Worm (Caenorhabditis elegans): ENCODE data around the gene egli-1.

Gene egli-1

ce11 chrII:9343955-9344354 lies 20.2 kb downstream of the egli-1 start:
- TF ChIP-seq vab-15 (tag; optimal IDR thresholded peaks at IDR 0.05): no peak
- TF ChIP-seq lir-3 (tag; optimal IDR thresholded peaks at IDR 0.05; ENCODE audit: poor library complexity): no peak
- TF ChIP-seq ets-5 (GFP tag; IDR thresholded peaks at IDR 0.05): no peak
- peak; percentile 84 for TF ChIP-seq lin-14 (GFP tag; optimal IDR thresholded peaks at IDR 0.05)
- peak; percentile 38; the same call in 1 of the 2 replicates for TF ChIP-seq grh-1 (GFP tag; IDR thresholded peaks at IDR 0.05)
- TF ChIP-seq lsy-2 (tag; optimal IDR thresholded peaks at IDR 0.05): peak in 1 of 2 experiments; percentile 12
- no peak for TF ChIP-seq hlh-17 (GFP tag; optimal IDR thresholded peaks at IDR 0.05; ENCODE audit: borderline replicate concordance)
- TF ChIP-seq nhr-47 (tag; optimal IDR thresholded peaks at IDR 0.05): peak; percentile 36
- peak; percentile 73 to 96 (median 89) for TF ChIP-seq elt-3 (tag; optimal IDR thresholded peaks at IDR 0.05)
- peak in 1 of 2 experiments; percentile 29 for TF ChIP-seq egl-27 (tag; optimal IDR thresholded peaks at IDR 0.05)
- TF ChIP-seq nhr-71 (tag; optimal IDR thresholded peaks at IDR 0.05): peak; percentile 70
- TF ChIP-seq dpl-1 (GFP tag; optimal IDR thresholded peaks at IDR 0.05): peak in 1 of 3 experiments; percentile 10
- peak; percentile 96 for TF ChIP-seq blmp-1 (tag; optimal IDR thresholded peaks at IDR 0.05)
- TF ChIP-seq tbx-2 (tag; optimal IDR thresholded peaks at IDR 0.05): peak; percentile 59
- no peak for TF ChIP-seq jun-1 (tag; optimal IDR thresholded peaks at IDR 0.05)
- no peak for TF ChIP-seq pax-3 (tag; optimal IDR thresholded peaks at IDR 0.05)
- peak; percentile 18 for TF ChIP-seq unc-130 (tag; optimal IDR thresholded peaks at IDR 0.05)
- TF ChIP-seq nhr-85 (tag): peak; percentile 94
- TF ChIP-seq nhr-19 (GFP tag; conservative IDR thresholded peaks at IDR 0.05): peak; percentile 53
- TF ChIP-seq mdl-1 (tag; optimal IDR thresholded peaks at IDR 0.05): peak in 1 of 2 experiments; percentile 70
- TF ChIP-seq mep-1 (tag; optimal IDR thresholded peaks at IDR 0.05): peak; percentile 20
- peak in 1 of 2 experiments; percentile 21 for TF ChIP-seq lin-35 (GFP tag; optimal IDR thresholded peaks at IDR 0.05)
- TF ChIP-seq nhr-20 (tag; optimal IDR thresholded peaks at IDR 0.05): peak; percentile 80
- no peak for TF ChIP-seq C04F5.9 (tag; optimal IDR thresholded peaks at IDR 0.05)
- peak; percentile 48 for TF ChIP-seq nhr-90 (tag; optimal IDR thresholded peaks at IDR 0.05; ENCODE audit: poor library complexity)
- peak; percentile 48 for TF ChIP-seq snu-23 (GFP tag; optimal IDR thresholded peaks at IDR 0.05)

- no peak for TF ChIP-seq sox-4 (tag; optimal IDR thresholded peaks at IDR 0.05)
- no peak for TF ChIP-seq ama-1 (optimal IDR thresholded peaks at IDR 0.05)
- no peak for TF ChIP-seq tbx-2 (tag; optimal IDR thresholded peaks at IDR 0.05)
- no peak for TF ChIP-seq nhr-11 (tag; optimal IDR thresholded peaks at IDR 0.05)
- TF ChIP-seq fkh-4 (tag; optimal IDR thresholded peaks at IDR 0.05; ENCODE audit: borderline replicate concordance): no peak
- no peak for TF ChIP-seq pag-3 (tag; optimal IDR thresholded peaks at IDR 0.05; ENCODE audit: borderline replicate concordance, insufficient read depth)
- TF ChIP-seq nhr-71 (tag; optimal IDR thresholded peaks at IDR 0.05): peak; percentile 34
- TF ChIP-seq ceh-90 (tag; optimal IDR thresholded peaks at IDR 0.05): no peak
- no peak for TF ChIP-seq unc-62 (GFP tag; optimal IDR thresholded peaks at IDR 0.05)
- TF ChIP-seq Y116A8C.19 (tag; optimal IDR thresholded peaks at IDR 0.05; ENCODE audit: borderline replicate concordance): no peak
- TF ChIP-seq lin-39 (tag; optimal IDR thresholded peaks at IDR 0.05): no peak
- 0 out of 2 replicates have a peak, but pooled peaks have one; percentile 20 for TF ChIP-seq grh-1 (GFP tag; IDR thresholded peaks at IDR 0.05)
- TF ChIP-seq isw-1 (GFP tag; IDR thresholded peaks at IDR 0.05): no peak
- TF ChIP-seq elt-3 (tag; optimal IDR thresholded peaks at IDR 0.05): peak in 5 of 6 experiments; percentile 69 to 84 (median 79)
- TF ChIP-seq lsy-2 (tag; optimal IDR thresholded peaks at IDR 0.05): no peak
- TF ChIP-seq lin-35 (GFP tag; optimal IDR thresholded peaks at IDR 0.05): no peak
- no peak for TF ChIP-seq fkh-10 (GFP tag; optimal IDR thresholded peaks at IDR 0.05)
- TF ChIP-seq mdl-1 (tag; optimal IDR thresholded peaks at IDR 0.05): no peak
- no peak for TF ChIP-seq alr-1 (tag; optimal IDR thresholded peaks at IDR 0.05; ENCODE audit: borderline replicate concordance)
- peak; percentile 63 for TF ChIP-seq nhr-85 (tag)
- no peak for TF ChIP-seq nhr-237 (tag; optimal IDR thresholded peaks at IDR 0.05)
- no peak for TF ChIP-seq ces-1 (GFP tag; optimal IDR thresholded peaks at IDR 0.05)
- TF ChIP-seq nhr-20 (tag; optimal IDR thresholded peaks at IDR 0.05): peak; percentile 32
- TF ChIP-seq mef-2 (tag; optimal IDR thresholded peaks at IDR 0.05): no peak
- TF ChIP-seq sptf-1 (tag; optimal IDR thresholded peaks at IDR 0.05): no peak
- TF ChIP-seq zag-1 (tag; optimal IDR thresholded peaks at IDR 0.05): no peak
- TF ChIP-seq ceh-8 (GFP tag; optimal IDR thresholded peaks at IDR 0.05): no peak
- no peak for TF ChIP-seq nhr-90 (tag; optimal IDR thresholded peaks at IDR 0.05; ENCODE audit: poor library complexity)
- TF ChIP-seq snu-23 (GFP tag; optimal IDR thresholded peaks at IDR 0.05): peak; percentile 27
- TF ChIP-seq lin-14 (GFP tag; optimal IDR thresholded peaks at IDR 0.05): peak; percentile 70
- TF ChIP-seq nhr-47 (tag; optimal IDR thresholded peaks at IDR 0.05): no peak
- no peak for TF ChIP-seq mab-9 (GFP tag; IDR thresholded peaks at IDR 0.05)
- 0 out of 2 replicates have a peak, but pooled peaks have one; percentile 4 for TF ChIP-seq nhr-19 (GFP tag; conservative IDR thresholded peaks at IDR 0.05)
- no peak for TF ChIP-seq unc-130 (tag; optimal IDR thresholded peaks at IDR 0.05)
- no peak for TF ChIP-seq C04F5.9 (tag; optimal IDR thresholded peaks at IDR 0.05)
- no peak for TF ChIP-seq egl-13 (tag; optimal IDR thresholded peaks at IDR 0.05)
- no peak for TF ChIP-seq lin-13 (GFP tag; optimal IDR thresholded peaks at IDR 0.05)
- no peak for TF ChIP-seq vab-15 (tag; optimal IDR thresholded peaks at IDR 0.05)
These were observed 21.4 kb downstream of the egli-1 start for ce11 chrII:9345116-9345515.

All from whole organism, L1 larva.